Worm (Caenorhabditis elegans): Measurements from ENCODE around the gene F11C7.6.

F11C7.6 gene

ce11 chrX:17369514-17369913, 31.9 kb upstream of the F11C7.6 start:
- TF ChIP-seq tbx-11 (GFP tag; IDR thresholded peaks at IDR 0.05) (no peak), tra-4 (tag; optimal IDR thresholded peaks at IDR 0.05) (no peak), ceh-36 (tag; optimal IDR thresholded peaks at IDR 0.05) (no peak), hmg-4 (GFP tag; optimal IDR thresholded peaks at IDR 0.05) (no peak), pes-1 (GFP tag; IDR thresholded peaks at IDR 0.05) (no peak), hnd-1 (tag; optimal IDR thresholded peaks at IDR 0.05) (no peak), scrt-1 (GFP tag; IDR thresholded peaks at IDR 0.05) (no peak), F13C5.2 (tag; optimal IDR thresholded peaks at IDR 0.05) (no peak), aly-1 (tag; optimal IDR thresholded peaks at IDR 0.05) (no peak), ets-7 (tag; optimal IDR thresholded peaks at IDR 0.05) (no peak), sea-1 (GFP tag; conservative IDR thresholded peaks at IDR 0.05) (no peak), B0310.2 (tag; optimal IDR thresholded peaks at IDR 0.05) (no peak), tbx-37 (GFP tag; conservative IDR thresholded peaks at IDR 0.05) (no peak), ceh-13 (GFP tag; optimal IDR thresholded peaks at IDR 0.05) (no peak), ama-1 (optimal IDR thresholded peaks at IDR 0.05) (no peak), hmbx-1 (tag; optimal IDR thresholded peaks at IDR 0.05) (no peak), flt-1 (GFP tag; IDR thresholded peaks at IDR 0.05) (no peak)

ce11 chrX:17373955-17374354, 27.4 kb upstream of the F11C7.6 start:
- no peak for TF ChIP-seq ets-7 (tag; optimal IDR thresholded peaks at IDR 0.05)
- TF ChIP-seq ceh-36 (tag; optimal IDR thresholded peaks at IDR 0.05): no peak
- TF ChIP-seq pes-1 (GFP tag; IDR thresholded peaks at IDR 0.05): no peak
- no peak for TF ChIP-seq flt-1 (GFP tag; IDR thresholded peaks at IDR 0.05)
- no peak for TF ChIP-seq hmbx-1 (tag; optimal IDR thresholded peaks at IDR 0.05)
- TF ChIP-seq tra-4 (tag; optimal IDR thresholded peaks at IDR 0.05): no peak
- no peak for TF ChIP-seq aly-1 (tag; optimal IDR thresholded peaks at IDR 0.05)
- TF ChIP-seq tbx-11 (GFP tag; IDR thresholded peaks at IDR 0.05): no peak
- TF ChIP-seq hmg-4 (GFP tag; optimal IDR thresholded peaks at IDR 0.05): no peak
- no peak for TF ChIP-seq ama-1 (optimal IDR thresholded peaks at IDR 0.05)
- no peak for TF ChIP-seq sea-1 (GFP tag; conservative IDR thresholded peaks at IDR 0.05)
- TF ChIP-seq ceh-13 (GFP tag; optimal IDR thresholded peaks at IDR 0.05): no peak
- TF ChIP-seq B0310.2 (tag; optimal IDR thresholded peaks at IDR 0.05): no peak
- TF ChIP-seq scrt-1 (GFP tag; IDR thresholded peaks at IDR 0.05): no peak
- TF ChIP-seq F13C5.2 (tag; optimal IDR thresholded peaks at IDR 0.05): no peak
- TF ChIP-seq tbx-37 (GFP tag; conservative IDR thresholded peaks at IDR 0.05): no peak
- TF ChIP-seq hnd-1 (tag; optimal IDR thresholded peaks at IDR 0.05): no peak

- TF ChIP-seq ceh-36 (tag; optimal IDR thresholded peaks at IDR 0.05) (no peak), ceh-13 (GFP tag; optimal IDR thresholded peaks at IDR 0.05) (no peak), pes-1 (GFP tag; IDR thresholded peaks at IDR 0.05) (no peak), hmg-4 (GFP tag; optimal IDR thresholded peaks at IDR 0.05) (no peak), aly-1 (tag; optimal IDR thresholded peaks at IDR 0.05) (no peak), ets-7 (tag; optimal IDR thresholded peaks at IDR 0.05) (no peak), ama-1 (optimal IDR thresholded peaks at IDR 0.05) (no peak), hmbx-1 (tag; optimal IDR thresholded peaks at IDR 0.05) (no peak), sea-1 (GFP tag; conservative IDR thresholded peaks at IDR 0.05) (no peak), tbx-11 (GFP tag; IDR thresholded peaks at IDR 0.05) (no peak), flt-1 (GFP tag; IDR thresholded peaks at IDR 0.05) (no peak), B0310.2 (tag; optimal IDR thresholded peaks at IDR 0.05) (no peak), scrt-1 (GFP tag; IDR thresholded peaks at IDR 0.05) (no peak), hnd-1 (tag; optimal IDR thresholded peaks at IDR 0.05) (no peak), tbx-37 (GFP tag; conservative IDR thresholded peaks at IDR 0.05) (no peak), tra-4 (tag; optimal IDR thresholded peaks at IDR 0.05) (no peak)
Observed at ce11 chrX:17374534-17374933, 26.8 kb upstream of the F11C7.6 start, which contains the start of gene F10D7.3. Gene F10D7.3 (minus strand): TSS chrX:17374634.

- no peak for TF ChIP-seq pes-1 (GFP tag; IDR thresholded peaks at IDR 0.05)
- no peak for TF ChIP-seq tbx-11 (GFP tag; IDR thresholded peaks at IDR 0.05)
- no peak for TF ChIP-seq ets-7 (tag; optimal IDR thresholded peaks at IDR 0.05)
- no peak for TF ChIP-seq sea-1 (GFP tag; conservative IDR thresholded peaks at IDR 0.05)
- TF ChIP-seq ama-1 (optimal IDR thresholded peaks at IDR 0.05): no peak
- no peak for TF ChIP-seq F13C5.2 (tag; optimal IDR thresholded peaks at IDR 0.05)
- no peak for TF ChIP-seq aly-1 (tag; optimal IDR thresholded peaks at IDR 0.05)
- TF ChIP-seq tbx-37 (GFP tag; conservative IDR thresholded peaks at IDR 0.05): no peak
- TF ChIP-seq hnd-1 (tag; optimal IDR thresholded peaks at IDR 0.05): no peak
- no peak for TF ChIP-seq hmg-4 (GFP tag; optimal IDR thresholded peaks at IDR 0.05)
- TF ChIP-seq hmbx-1 (tag; optimal IDR thresholded peaks at IDR 0.05): no peak
- no peak for TF ChIP-seq ceh-36 (tag; optimal IDR thresholded peaks at IDR 0.05)
- no peak for TF ChIP-seq B0310.2 (tag; optimal IDR thresholded peaks at IDR 0.05)
Observed at ce11 chrX:17375877-17376276, 25.5 kb upstream of the F11C7.6 start.

ce11 chrX:17378996-17379395, 22.4 kb upstream of the F11C7.6 start:
- TF ChIP-seq scrt-1 (GFP tag; IDR thresholded peaks at IDR 0.05) (no peak), pes-1 (GFP tag; IDR thresholded peaks at IDR 0.05) (no peak), sea-1 (GFP tag; conservative IDR thresholded peaks at IDR 0.05) (no peak), hnd-1 (tag; optimal IDR thresholded peaks at IDR 0.05) (no peak), ceh-36 (tag; optimal IDR thresholded peaks at IDR 0.05) (no peak), tra-4 (tag; optimal IDR thresholded peaks at IDR 0.05) (no peak), aly-1 (tag; optimal IDR thresholded peaks at IDR 0.05) (no peak), hmbx-1 (tag; optimal IDR thresholded peaks at IDR 0.05) (no peak), ceh-13 (GFP tag; optimal IDR thresholded peaks at IDR 0.05) (no peak), ama-1 (optimal IDR thresholded peaks at IDR 0.05) (no peak)

ce11 chrX:17379675-17380074, 21.7 kb upstream of the F11C7.6 start, which contains the start of gene F10D7.10:
Gene F10D7.10 (minus strand): TSS chrX:17379775.
- no peak for TF ChIP-seq hmbx-1 (tag; optimal IDR thresholded peaks at IDR 0.05)
- no peak for TF ChIP-seq scrt-1 (GFP tag; IDR thresholded peaks at IDR 0.05)
- TF ChIP-seq ets-7 (tag; optimal IDR thresholded peaks at IDR 0.05): no peak
- no peak for TF ChIP-seq hnd-1 (tag; optimal IDR thresholded peaks at IDR 0.05)
- TF ChIP-seq F13C5.2 (tag; optimal IDR thresholded peaks at IDR 0.05): no peak

ce11 chrX:17381975-17382374, 19.4 kb upstream of the F11C7.6 start, which contains the start of gene F10D7.4:
Gene F10D7.4 (minus strand): TSS chrX:17382075.
- TF ChIP-seq hmg-4 (GFP tag; optimal IDR thresholded peaks at IDR 0.05): no peak
- no peak for TF ChIP-seq B0310.2 (tag; optimal IDR thresholded peaks at IDR 0.05)
- TF ChIP-seq hnd-1 (tag; optimal IDR thresholded peaks at IDR 0.05): no peak
- TF ChIP-seq sea-1 (GFP tag; conservative IDR thresholded peaks at IDR 0.05): no peak
- TF ChIP-seq ceh-36 (tag; optimal IDR thresholded peaks at IDR 0.05): no peak
- no peak for TF ChIP-seq ceh-13 (GFP tag; optimal IDR thresholded peaks at IDR 0.05)
- TF ChIP-seq pes-1 (GFP tag; IDR thresholded peaks at IDR 0.05): no peak
- TF ChIP-seq hmbx-1 (tag; optimal IDR thresholded peaks at IDR 0.05): no peak
- no peak for TF ChIP-seq ets-7 (tag; optimal IDR thresholded peaks at IDR 0.05)
- no peak for TF ChIP-seq ama-1 (optimal IDR thresholded peaks at IDR 0.05)
- TF ChIP-seq tbx-37 (GFP tag; conservative IDR thresholded peaks at IDR 0.05): no peak
- no peak for TF ChIP-seq flt-1 (GFP tag; IDR thresholded peaks at IDR 0.05)
- no peak for TF ChIP-seq tbx-11 (GFP tag; IDR thresholded peaks at IDR 0.05)

Measured in whole organism, early embryonic.